Worm (Caenorhabditis elegans) whole organism, L2 larva: Measurements from ENCODE around the gene arrd-15.

Experiments used
- C34F6.9 ChIP-seq: fragments of 150-350 bp; optimal IDR thresholded peaks from 2 replicates; lab custom pipeline; 2014; ENCODE audit warnings: missing biosample characterization, missing genetic modification characterization
- R02D3.7 ChIP-seq: fragments of 150-350 bp; optimal IDR thresholded peaks from 2 replicates; lab custom pipeline; 2014; ENCODE audit warnings: missing biosample characterization, missing genetic modification characterization
- Y55F3AM.14 ChIP-seq: fragments of 200-800 bp; sonication (Bioruptor generic); optimal IDR thresholded peaks from 2 replicates; lab custom pipeline; 2018; ENCODE audit warnings: mild to moderate bottlenecking, missing genetic modification characterization, missing compliant biosample characterization
- ZK546.5 ChIP-seq: sonication (generic microtip); optimal IDR thresholded peaks from 2 replicates; lab custom pipeline; 2017; ENCODE audit warnings: missing biosample characterization, missing genetic modification characterization
- alr-1 ChIP-seq: fragments of 150-350 bp; optimal IDR thresholded peaks from 2 replicates; lab custom pipeline; 2014; ENCODE audit warnings: missing biosample characterization, missing genetic modification characterization
- aly-2 ChIP-seq: fragments of 150-350 bp; optimal IDR thresholded peaks from 2 replicates; lab custom pipeline; 2014; ENCODE audit warnings: missing biosample characterization, missing genetic modification characterization
- ama-1 ChIP-seq: fragments of 150-350 bp; optimal IDR thresholded peaks from 2 replicates; lab custom pipeline; 2018; ENCODE audit warnings: inconsistent platforms
- blmp-1 ChIP-seq: sonication (generic microtip); optimal IDR thresholded peaks from 2 replicates; lab custom pipeline; 2017; ENCODE audit warnings: missing genetic modification characterization, mild to moderate bottlenecking, missing compliant biosample characterization, antibody characterized with exemption, moderate library complexity; ENCODE audit not compliant: insufficient read depth
- ceh-16 ChIP-seq: fragments of 150-350 bp; optimal IDR thresholded peaks from 2 replicates; lab custom pipeline; 2014; ENCODE audit warnings: missing biosample characterization, missing genetic modification characterization
- ceh-82 ChIP-seq: fragments of 150-350 bp; optimal IDR thresholded peaks from 2 replicates; lab custom pipeline; 2014; ENCODE audit warnings: missing biosample characterization, missing genetic modification characterization
- crh-2 ChIP-seq: sonication (generic microtip); optimal IDR thresholded peaks from 2 replicates; lab custom pipeline; 2017; ENCODE audit warnings: missing biosample characterization, missing genetic modification characterization
- dmd-4 ChIP-seq: sonication (generic microtip); optimal IDR thresholded peaks from 2 replicates; lab custom pipeline; 2017; ENCODE audit warnings: missing biosample characterization, missing genetic modification characterization
- egl-27 ChIP-seq: sonication (generic microtip); optimal IDR thresholded peaks from 3 replicates; lab custom pipeline; 2017; ENCODE audit warnings: missing biosample characterization, missing genetic modification reagents, missing genetic modification characterization
- elt-3 ChIP-seq: sonication (generic microtip); optimal IDR thresholded peaks from 2 replicates; lab custom pipeline; 2017; ENCODE audit warnings: missing biosample characterization, missing genetic modification characterization
- fos-1 ChIP-seq: fragments of 150-350 bp; optimal IDR thresholded peaks from 2 replicates; lab custom pipeline; 2014; ENCODE audit warnings: missing biosample characterization, missing genetic modification characterization
- gmeb-1 ChIP-seq: fragments of 150-350 bp; optimal IDR thresholded peaks from 2 replicates; lab custom pipeline; 2014; ENCODE audit warnings: missing biosample characterization, missing genetic modification characterization
- lin-11 ChIP-seq: fragments of 150-350 bp; sonication (generic microtip); optimal IDR thresholded peaks from 2 replicates; lab custom pipeline; 2014; ENCODE audit warnings: missing biosample characterization, missing genetic modification characterization, inconsistent platforms, mixed read lengths
- lin-13 ChIP-seq: fragments of 150-350 bp; optimal IDR thresholded peaks from 2 replicates; lab custom pipeline; 2014; ENCODE audit warnings: missing biosample characterization, missing genetic modification reagents, missing genetic modification characterization
- lin-39 ChIP-seq: fragments of 150-350 bp; optimal IDR thresholded peaks from 2 replicates; lab custom pipeline; 2014; ENCODE audit warnings: missing biosample characterization, missing genetic modification reagents, missing genetic modification characterization
- lsy-2 ChIP-seq, 2 experiments: fragments of 150-350 bp in 1 of 2; sonication (generic microtip) in 1 of 2; optimal IDR thresholded peaks; 2 replicates each; lab custom pipeline; 2014 to 2017; ENCODE audit warnings: missing biosample characterization in 2 of 2, missing genetic modification characterization in 2 of 2
- mab-5 ChIP-seq: fragments of 150-350 bp; optimal IDR thresholded peaks from 2 replicates; lab custom pipeline; 2014; ENCODE audit warnings: missing biosample characterization, missing genetic modification characterization
- nhr-10 ChIP-seq: sonication (generic microtip); optimal IDR thresholded peaks from 2 replicates; lab custom pipeline; 2017; ENCODE audit warnings: missing biosample characterization, missing genetic modification characterization
- nhr-11 ChIP-seq: fragments of 150-350 bp; optimal IDR thresholded peaks from 2 replicates; lab custom pipeline; 2014; ENCODE audit warnings: missing biosample characterization, missing genetic modification characterization
- nhr-12 ChIP-seq: fragments of 150-350 bp; optimal IDR thresholded peaks from 2 replicates; lab custom pipeline; 2014; ENCODE audit warnings: missing biosample characterization, missing genetic modification characterization
- nhr-129 ChIP-seq: fragments of 150-350 bp; optimal IDR thresholded peaks from 2 replicates; lab custom pipeline; 2014; ENCODE audit warnings: missing biosample characterization, missing genetic modification characterization
- nhr-21 ChIP-seq: fragments of 150-350 bp; optimal IDR thresholded peaks from 2 replicates; lab custom pipeline; 2014; ENCODE audit warnings: missing biosample characterization, missing genetic modification characterization
- nhr-23 ChIP-seq: fragments of 150-350 bp; optimal IDR thresholded peaks from 2 replicates; lab custom pipeline; 2014; ENCODE audit warnings: missing biosample characterization, missing genetic modification reagents, missing genetic modification characterization
- nhr-237 ChIP-seq: fragments of 150-350 bp; optimal IDR thresholded peaks from 2 replicates; lab custom pipeline; 2014; ENCODE audit warnings: missing biosample characterization, missing genetic modification characterization
- nhr-25 ChIP-seq: fragments of 150-350 bp; sonication (generic microtip); optimal IDR thresholded peaks from 3 replicates; lab custom pipeline; 2014; ENCODE audit warnings: missing biosample characterization, missing genetic modification characterization
- nhr-6 ChIP-seq: fragments of 150-350 bp; optimal IDR thresholded peaks from 2 replicates; lab custom pipeline; 2014; ENCODE audit warnings: missing biosample characterization, missing genetic modification characterization
- nhr-77 ChIP-seq: fragments of 150-350 bp; optimal IDR thresholded peaks from 2 replicates; lab custom pipeline; 2014; ENCODE audit warnings: missing biosample characterization, missing genetic modification characterization
- peb-1 ChIP-seq: fragments of 150-350 bp; optimal IDR thresholded peaks from 2 replicates; lab custom pipeline; 2014; ENCODE audit warnings: missing biosample characterization, missing genetic modification characterization
- sem-4 ChIP-seq: fragments of 150-350 bp; optimal IDR thresholded peaks from 2 replicates; lab custom pipeline; 2014; ENCODE audit warnings: missing biosample characterization, missing genetic modification reagents, missing genetic modification characterization
- sma-3 ChIP-seq: sonication (generic microtip); optimal IDR thresholded peaks from 2 replicates; lab custom pipeline; 2016; ENCODE audit warnings: missing genetic modification reagents, missing genetic modification characterization, missing compliant biosample characterization
- sma-9 ChIP-seq, 2 experiments: fragments of 150-350 bp in 1 of 2; sonication (generic microtip) in 1 of 2; optimal IDR thresholded peaks; 2 replicates each; lab custom pipeline; 2014 to 2016; ENCODE audit warnings: missing genetic modification characterization in 2 of 2, mild to moderate bottlenecking in 1 of 2, missing biosample characterization in 1 of 2, missing compliant biosample characterization in 1 of 2, missing genetic modification reagents in 1 of 2, moderate library complexity in 1 of 2
- snpc-4 ChIP-seq: fragments of 150-350 bp; optimal IDR thresholded peaks from 2 replicates; lab custom pipeline; 2014; ENCODE audit warnings: missing biosample characterization, missing genetic modification characterization
- unc-39 ChIP-seq: fragments of 150-350 bp; optimal IDR thresholded peaks from 2 replicates; lab custom pipeline; 2014; ENCODE audit warnings: missing biosample characterization, missing genetic modification characterization
- unc-55 ChIP-seq: fragments of 150-350 bp; sonication (generic microtip); optimal IDR thresholded peaks from 3 replicates; lab custom pipeline; 2014; ENCODE audit warnings: missing biosample characterization, missing genetic modification reagents, missing genetic modification characterization
- unc-62 ChIP-seq: fragments of 150-350 bp; optimal IDR thresholded peaks from 2 replicates; lab custom pipeline; 2014; ENCODE audit warnings: missing biosample characterization, missing genetic modification reagents, missing genetic modification characterization
- zag-1 ChIP-seq: fragments of 150-350 bp; optimal IDR thresholded peaks from 2 replicates; lab custom pipeline; 2014; ENCODE audit warnings: missing biosample characterization, missing genetic modification characterization
- ztf-1 ChIP-seq: fragments of 200-800 bp; sonication (Bioruptor generic); conservative IDR thresholded peaks from 2 replicates; pipeline ENCODE4 v1.3.6; 2022; ENCODE audit warnings: missing genetic modification characterization, missing compliant biosample characterization
- ztf-11 ChIP-seq: sonication (generic microtip); optimal IDR thresholded peaks from 2 replicates; lab custom pipeline; 2017; ENCODE audit warnings: missing biosample characterization, missing genetic modification characterization

The arrd-15 gene

ce11 chrIII:8923937-8924336, 5.9 kb upstream of the arrd-15 start, which contains the start of gene ZK637.12:
Gene ZK637.12 (plus strand): TSS chrIII:8924237.
- no peak for TF ChIP-seq alr-1 (tag; lab: Kevin White, UChicago)
- TF ChIP-seq R02D3.7, result no peak
- no peak for TF ChIP-seq snpc-4 (tag; lab: Kevin White, UChicago)
- no peak for TF ChIP-seq ama-1 (lab: Kevin White, UChicago)
- TF ChIP-seq egl-27 (tag; lab: Kevin White, UChicago), result no peak
- TF ChIP-seq nhr-77 (tag; lab: Kevin White, UChicago), result no peak
- TF ChIP-seq mab-5, result no peak
- TF ChIP-seq sma-9 (GFP tag; optimal IDR thresholded peaks at IDR 0.05; lab: Kevin White, UChicago), result no peak
- no peak for TF ChIP-seq sma-9 (tag; optimal IDR thresholded peaks at IDR 0.05; lab: Kevin White, UChicago)
- TF ChIP-seq peb-1 (tag; lab: Kevin White, UChicago), result no peak
- TF ChIP-seq aly-2 (tag; lab: Kevin White, UChicago), result no peak
- no peak for TF ChIP-seq unc-39 (tag; lab: Kevin White, UChicago)
- no peak for TF ChIP-seq nhr-12 (tag; lab: Kevin White, UChicago)
- TF ChIP-seq ztf-11 (tag; lab: Kevin White, UChicago), result no peak
- no peak for TF ChIP-seq nhr-25 (tag; lab: Kevin White, UChicago)
- TF ChIP-seq ztf-1 (GFP tag; lab: Robert Waterston, UW), result no peak

ce11 chrIII:8925539-8925938, 4.3 kb upstream of the arrd-15 start:
- peak; percentile 16 for TF ChIP-seq fos-1 (tag; lab: Kevin White, UChicago)
- no peak for TF ChIP-seq dmd-4
- no peak for TF ChIP-seq unc-39 (tag; lab: Kevin White, UChicago)
- peak; percentile 58 for TF ChIP-seq sma-9 (GFP tag; optimal IDR thresholded peaks at IDR 0.05; lab: Kevin White, UChicago)
- no peak for TF ChIP-seq sma-9 (tag; optimal IDR thresholded peaks at IDR 0.05; lab: Kevin White, UChicago)

ce11 chrIII:8926512-8926911, 3.3 kb upstream of the arrd-15 start:
- TF ChIP-seq C34F6.9 (tag; lab: Kevin White, UChicago), result peak; percentile 6
- TF ChIP-seq blmp-1, result peak; percentile 88
- peak; percentile 1 for TF ChIP-seq gmeb-1
- no peak for TF ChIP-seq R02D3.7
- no peak for TF ChIP-seq ztf-1 (GFP tag; lab: Robert Waterston, UW)
- TF ChIP-seq dmd-4, result no peak
- TF ChIP-seq sem-4, result peak; percentile 12
- TF ChIP-seq crh-2 (tag; lab: Kevin White, UChicago), result peak; percentile 31
- TF ChIP-seq fos-1 (tag; lab: Kevin White, UChicago), result peak; percentile 19
- TF ChIP-seq elt-3 (tag; lab: Kevin White, UChicago), result no peak
- TF ChIP-seq sma-3 (GFP tag; lab: Kevin White, UChicago), result peak; percentile 28
- TF ChIP-seq, all 48 proteins: peak for 7

- no peak for TF ChIP-seq ceh-82
- TF ChIP-seq nhr-11 (tag; lab: Kevin White, UChicago), result no peak
- no peak for TF ChIP-seq nhr-12 (tag; lab: Kevin White, UChicago)
- peak in 1 of 2 experiments; percentile 14 for TF ChIP-seq lsy-2 (tag; optimal IDR thresholded peaks at IDR 0.05; lab: Kevin White, UChicago)
- no peak for TF ChIP-seq alr-1 (tag; lab: Kevin White, UChicago)
- TF ChIP-seq C34F6.9 (tag; lab: Kevin White, UChicago), result peak; percentile 32
- TF ChIP-seq R02D3.7, result no peak
- no peak for TF ChIP-seq peb-1 (tag; lab: Kevin White, UChicago)
Observed at ce11 chrIII:8933696-8934095, 3.9 kb downstream of the arrd-15 start.

ce11 chrIII:8934378-8934777, 4.6 kb downstream of the arrd-15 start:
- TF ChIP-seq unc-55, result no peak
- TF ChIP-seq Y55F3AM.14 (GFP tag; lab: Kevin White, UChicago), result no peak
- TF ChIP-seq nhr-6 (tag; lab: Kevin White, UChicago), result no peak
- TF ChIP-seq nhr-23 (tag; lab: Kevin White, UChicago), result no peak
- TF ChIP-seq fos-1 (tag; lab: Kevin White, UChicago), result no peak
- no peak for TF ChIP-seq lsy-2 (tag; optimal IDR thresholded peaks at IDR 0.05; lab: Kevin White, UChicago)

ce11 chrIII:8937571-8937970, 7.7 kb downstream of the arrd-15 start:
- peak; percentile 85 for TF ChIP-seq nhr-129
- TF ChIP-seq ZK546.5 (tag; lab: Kevin White, UChicago), result no peak
- TF ChIP-seq egl-27 (tag; lab: Kevin White, UChicago), result peak; percentile 29
- TF ChIP-seq lin-11, result peak; percentile 79
- no peak for TF ChIP-seq ama-1 (lab: Kevin White, UChicago)
- peak; percentile 63 to 70 for TF ChIP-seq lsy-2 (tag; optimal IDR thresholded peaks at IDR 0.05; lab: Kevin White, UChicago)
- peak; percentile 81 for TF ChIP-seq C34F6.9 (tag; lab: Kevin White, UChicago)
- TF ChIP-seq lin-39 (tag; lab: Kevin White, UChicago), result no peak
- peak; percentile 57 for TF ChIP-seq unc-55
- TF ChIP-seq nhr-10, result no peak
- no peak for TF ChIP-seq nhr-237 (tag; lab: Kevin White, UChicago)
- peak; percentile 45 for TF ChIP-seq Y55F3AM.14 (GFP tag; lab: Kevin White, UChicago)
- no peak for TF ChIP-seq unc-62 (GFP tag; lab: Kevin White, UChicago)
- TF ChIP-seq nhr-21, result peak; percentile 63
- TF ChIP-seq aly-2 (tag; lab: Kevin White, UChicago), result no peak
- TF ChIP-seq nhr-77 (tag; lab: Kevin White, UChicago), result no peak
- peak; percentile 88 for TF ChIP-seq fos-1 (tag; lab: Kevin White, UChicago)
- TF ChIP-seq lin-13 (GFP tag; lab: Kevin White, UChicago), result peak; percentile 66
- TF ChIP-seq ceh-16 (tag; lab: Kevin White, UChicago), result no peak
- peak; percentile 55 for TF ChIP-seq crh-2 (tag; lab: Kevin White, UChicago)
- TF ChIP-seq zag-1 (tag; lab: Kevin White, UChicago), result peak; percentile 25
